Fruit fly (Drosophila melanogaster) whole organism: Measurements from ENCODE around the gene Dbp21E2.

Source experiments
- CG8478 ChIP-seq: fragments of >200 bp; optimal IDR thresholded peaks from 2 replicates; lab custom pipeline; 2018; ENCODE audit warnings: inconsistent platforms
- Dll ChIP-seq: fragments of >200 bp; optimal IDR thresholded peaks from 2 replicates; lab custom pipeline; 2017
- EcR ChIP-seq, 2 experiments: fragments of >200 bp; optimal IDR thresholded peaks; 2 replicates each; lab custom pipeline; 2017; ENCODE audit warnings: missing biosample characterization in 2 of 2, missing genetic modification characterization in 2 of 2, missing genetic modification reagents in 2 of 2
- pan ChIP-seq: fragments of >200 bp; optimal IDR thresholded peaks from 2 replicates; lab custom pipeline; 2017
- psq ChIP-seq: fragments of >200 bp; optimal IDR thresholded peaks from 2 replicates; lab custom pipeline; 2017
- usp ChIP-seq: fragments of >200 bp; optimal IDR thresholded peaks from 2 replicates; lab custom pipeline; 2017; ENCODE audit warnings: missing biosample characterization, missing genetic modification characterization, mixed read lengths

DNA sequence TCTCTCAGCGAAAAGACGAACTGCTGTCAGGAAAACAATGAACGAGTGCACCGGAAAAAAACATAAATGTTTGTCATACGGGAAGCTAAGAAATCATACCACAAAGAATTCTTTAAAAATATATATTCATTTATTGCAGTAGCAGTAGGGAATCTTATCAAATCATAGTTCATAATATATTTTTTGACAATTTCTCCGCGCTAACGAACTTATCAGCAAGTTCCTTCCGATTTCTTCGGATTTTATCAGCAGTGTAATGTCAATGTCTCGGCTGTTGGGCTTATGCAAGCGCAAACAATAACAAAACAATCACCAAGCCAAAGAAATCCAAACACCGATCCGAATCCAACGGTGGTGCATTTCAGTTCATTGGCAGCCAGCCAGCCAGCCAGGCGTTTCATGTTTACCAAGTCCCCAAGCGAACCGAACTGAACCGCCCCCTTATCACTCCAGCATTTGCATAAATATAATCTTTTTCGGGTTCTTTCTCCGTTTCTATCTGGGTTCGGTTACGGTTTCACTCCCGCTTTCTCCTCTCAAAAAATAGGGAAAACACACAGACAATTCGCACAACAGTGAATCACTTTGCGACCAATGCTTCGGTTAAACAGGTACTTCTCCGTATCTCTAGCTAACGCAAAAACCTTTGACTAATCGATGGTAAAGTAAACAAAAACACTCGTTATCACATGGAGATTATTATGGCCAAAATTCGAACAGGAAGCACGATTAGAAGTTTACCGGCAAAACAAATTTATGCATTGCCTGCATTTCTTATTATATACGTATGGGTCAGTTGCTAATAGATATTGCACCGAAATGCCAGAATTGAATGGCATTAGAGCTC, 16.4 kb downstream of the Dbp21E2 start:
- no peak for TF ChIP-seq psq (lab: Kevin White, UChicago)
- no peak for TF ChIP-seq EcR (GFP tag; optimal IDR thresholded peaks at IDR 0.05; lab: Kevin White, UChicago)
- no peak for TF ChIP-seq pan (lab: Kevin White, UChicago)
- TF ChIP-seq CG8478 (lab: Kevin White, UChicago): no peak
- no peak for TF ChIP-seq Dll (lab: Kevin White, UChicago)
- TF ChIP-seq usp: no peak
